Worm (Caenorhabditis elegans): ENCODE data around the gene grwd-1.

Gene grwd-1

DNA sequence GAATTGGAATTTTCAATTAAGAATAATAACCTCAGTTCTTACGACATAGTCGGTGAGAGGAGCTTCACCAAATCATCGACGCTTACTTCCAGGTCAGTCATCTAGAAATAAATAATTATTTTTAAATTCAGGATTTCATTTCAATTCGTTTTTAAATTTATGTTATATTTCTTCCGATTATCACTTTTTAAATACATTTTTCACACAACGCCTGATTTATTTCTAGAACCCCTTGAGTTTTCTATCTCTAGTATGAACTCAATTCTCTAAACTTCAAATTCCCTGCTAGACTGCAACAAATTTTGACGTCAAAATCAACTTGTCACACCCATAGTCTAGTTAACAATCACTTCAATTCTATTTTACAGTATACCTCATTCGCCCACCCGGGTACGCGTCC lies 3.8 kb upstream of the grwd-1 start, which contains the start of gene Y54H5A.2:
Y54H5A.2 (minus strand) TSS at position 101 of the 400 bp plus-strand sequence.
- TF ChIP-seq pax-1 (tag; optimal IDR thresholded peaks at IDR 0.05): no peak
- no peak for TF ChIP-seq ceh-31 (tag; optimal IDR thresholded peaks at IDR 0.05)
- no peak for TF ChIP-seq nfya-1 (tag; optimal IDR thresholded peaks at IDR 0.05)
- TF ChIP-seq T23F11.4 (GFP tag; optimal IDR thresholded peaks at IDR 0.05): no peak
- TF ChIP-seq sdc-2 (tag; optimal IDR thresholded peaks at IDR 0.05): no peak
- no peak for TF ChIP-seq unc-42 (tag; optimal IDR thresholded peaks at IDR 0.05)
- no peak for TF ChIP-seq elt-4 (tag; optimal IDR thresholded peaks at IDR 0.05)
- no peak for TF ChIP-seq npax-4 (tag; optimal IDR thresholded peaks at IDR 0.05)
- TF ChIP-seq C08G9.2 (tag; optimal IDR thresholded peaks at IDR 0.05): no peak
- no peak for TF ChIP-seq sox-2 (GFP tag; IDR thresholded peaks at IDR 0.05)
- no peak for TF ChIP-seq tbx-2 (tag; optimal IDR thresholded peaks at IDR 0.05)
- TF ChIP-seq unc-86 (tag; optimal IDR thresholded peaks at IDR 0.05): no peak
- TF ChIP-seq ceh-48 (tag; optimal IDR thresholded peaks at IDR 0.05): no peak
- TF ChIP-seq sox-4 (tag; optimal IDR thresholded peaks at IDR 0.05): no peak
- TF ChIP-seq dmd-4 (tag; optimal IDR thresholded peaks at IDR 0.05; ENCODE audit: borderline replicate concordance): no peak

ce11 chrIII:5150012-5150411 lies 3.3 kb upstream of the grwd-1 start:
- TF ChIP-seq pha-2 (tag; optimal IDR thresholded peaks at IDR 0.05) (no peak), elt-4 (tag; optimal IDR thresholded peaks at IDR 0.05) (no peak), hlh-15 (tag; optimal IDR thresholded peaks at IDR 0.05) (no peak), gmeb-2 (tag; optimal IDR thresholded peaks at IDR 0.05) (no peak), hlh-30 (tag; optimal IDR thresholded peaks at IDR 0.05; ENCODE audit: insufficient read depth) (no peak), lim-6 (tag; optimal IDR thresholded peaks at IDR 0.05) (no peak), tbx-2 (tag; optimal IDR thresholded peaks at IDR 0.05) (peak; percentile 68), K09A11.1 (tag; optimal IDR thresholded peaks at IDR 0.05; ENCODE audit: insufficient read depth) (no peak)

- TF ChIP-seq ets-4 (tag; optimal IDR thresholded peaks at IDR 0.05) (no peak), tbx-2 (tag; optimal IDR thresholded peaks at IDR 0.05) (peak; percentile 85), unc-55 (GFP tag; optimal IDR thresholded peaks at IDR 0.05) (peak; percentile 33)
Measured at ce11 chrIII:5150980-5151379, 2.3 kb upstream of the grwd-1 start.

DNA sequence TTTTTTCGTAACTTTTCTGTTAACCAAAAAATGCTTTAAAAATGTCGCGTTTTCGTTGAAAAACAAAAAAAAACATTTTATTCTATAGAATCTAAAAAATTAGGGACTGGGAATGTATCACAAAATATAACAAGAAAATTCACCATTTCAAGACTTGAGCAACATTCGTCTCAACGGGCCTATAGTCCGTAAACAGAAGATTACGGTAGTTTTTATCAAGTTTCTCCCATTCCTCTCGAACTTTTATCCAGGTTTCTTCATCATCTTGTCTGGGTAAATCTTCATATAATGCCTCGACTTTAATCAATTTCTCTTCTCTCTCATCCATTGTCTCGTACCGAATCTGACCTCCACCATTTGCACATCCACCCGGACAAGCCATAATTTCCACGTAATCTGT lies 2.1 kb downstream of the grwd-1 start:
- no peak for TF ChIP-seq Y22D7AL.16 (tag; optimal IDR thresholded peaks at IDR 0.05)

DNA sequence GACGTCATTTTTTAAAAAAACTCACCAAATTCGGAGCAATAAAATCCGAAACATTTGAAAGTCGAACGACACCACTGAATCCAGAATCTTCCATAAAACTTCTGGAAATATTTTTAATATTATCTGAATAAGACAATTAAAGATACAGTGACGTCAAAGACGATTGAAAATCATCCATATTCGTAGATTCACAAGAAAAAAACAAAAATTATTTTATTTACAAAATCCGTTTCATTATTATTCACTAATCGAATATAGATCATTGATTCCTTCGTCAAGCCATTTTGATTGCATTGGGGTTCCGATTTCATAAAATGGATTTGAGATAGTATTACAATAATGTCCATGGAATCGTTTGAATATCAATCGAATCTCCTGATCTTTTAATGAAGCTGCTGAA lies 5.4 kb downstream of the grwd-1 start, which contains the start of gene oxy-4:
oxy-4 (minus strand) TSS at position 101 of the 400 bp plus-strand sequence.
- TF ChIP-seq hlh-13 (GFP tag; optimal IDR thresholded peaks at IDR 0.05): no peak
- no peak for TF ChIP-seq fkh-10 (GFP tag; optimal IDR thresholded peaks at IDR 0.05)
- no peak for TF ChIP-seq lin-11 (tag; optimal IDR thresholded peaks at IDR 0.05)
- TF ChIP-seq ttx-3 (tag; optimal IDR thresholded peaks at IDR 0.05): no peak
- no peak for TF ChIP-seq madf-2 (tag; optimal IDR thresholded peaks at IDR 0.05)
- no peak for TF ChIP-seq rnt-1 (tag; optimal IDR thresholded peaks at IDR 0.05)
- TF ChIP-seq pha-2 (tag; optimal IDR thresholded peaks at IDR 0.05): no peak
- TF ChIP-seq pros-1 (tag; optimal IDR thresholded peaks at IDR 0.05): no peak
- TF ChIP-seq unc-3 (GFP tag; conservative IDR thresholded peaks at IDR 0.05): no peak
- no peak for TF ChIP-seq unc-3 (tag; optimal IDR thresholded peaks at IDR 0.05)
- TF ChIP-seq pag-3 (tag; optimal IDR thresholded peaks at IDR 0.05; ENCODE audit: borderline replicate concordance): no peak
- TF ChIP-seq ceh-2 (tag; optimal IDR thresholded peaks at IDR 0.05): no peak
- TF ChIP-seq npax-4 (tag; optimal IDR thresholded peaks at IDR 0.05): no peak
- TF ChIP-seq elt-2 (tag; optimal IDR thresholded peaks at IDR 0.05): no peak

All from whole organism, late embryonic.